Worm (Caenorhabditis elegans) whole organism, L4 larva: ENCODE measurements around the gene F19B2.6.
A peak's percentile ranks its signal among the peaks of the same experiment; 100 is the strongest.

Experiments used
- F44E2.7 ChIP-seq: fragments of 200-800 bp; sonication (Bioruptor generic); IDR thresholded peaks from 2 replicates; pipeline ENCODE4 v2.1.2; 2022; ENCODE audit warnings: missing genetic modification characterization, missing compliant biosample characterization
- F49E8.2 ChIP-seq: sonication (generic microtip); optimal IDR thresholded peaks from 2 replicates; lab custom pipeline; 2016; ENCODE audit warnings: missing compliant biosample characterization, mild to moderate bottlenecking, missing genetic modification characterization, borderline replicate concordance
- T20F7.1 ChIP-seq: fragments of 200-800 bp; sonication (Bioruptor generic); optimal IDR thresholded peaks from 2 replicates; lab custom pipeline; 2018; ENCODE audit warnings: mild to moderate bottlenecking, missing genetic modification characterization, missing compliant biosample characterization
- aha-1 ChIP-seq: fragments of 150-350 bp; peaks from one replicate; lab custom pipeline; 2014; ENCODE audit warnings: missing biosample characterization, missing genetic modification characterization
- ceh-20 ChIP-seq: fragments of 200-800 bp; sonication (Bioruptor generic); IDR thresholded peaks from 2 replicates; pipeline ENCODE4 v1.3.6; 2022; ENCODE audit warnings: missing genetic modification reagents, missing genetic modification characterization, missing compliant biosample characterization
- ceh-32 ChIP-seq: sonication (generic microtip); optimal IDR thresholded peaks from 2 replicates; lab custom pipeline; 2016; ENCODE audit warnings: mild to moderate bottlenecking, missing genetic modification characterization, missing compliant biosample characterization; ENCODE audit not compliant: poor library complexity
- ces-1 ChIP-seq: fragments of 150-350 bp; sonication (generic microtip); optimal IDR thresholded peaks from 4 replicates; lab custom pipeline; 2014; ENCODE audit warnings: missing biosample characterization, missing genetic modification reagents, missing genetic modification characterization
- daf-12 ChIP-seq: fragments of 150-350 bp; optimal IDR thresholded peaks from 2 replicates; lab custom pipeline; 2014; ENCODE audit warnings: missing biosample characterization, missing genetic modification reagents, missing genetic modification characterization
- daf-19 ChIP-seq: fragments of 200-800 bp; sonication (Bioruptor generic); conservative IDR thresholded peaks from 2 replicates; pipeline ENCODE4 v1.3.6; 2022; ENCODE audit warnings: missing genetic modification characterization, missing compliant biosample characterization
- dmd-6 ChIP-seq: fragments of 200-800 bp; sonication (Bioruptor generic); IDR thresholded peaks from 2 replicates; pipeline ENCODE4 v1.3.6; 2022; ENCODE audit warnings: missing genetic modification reagents, missing genetic modification characterization, missing compliant biosample characterization
- dpl-1 ChIP-seq: fragments of 150-350 bp; optimal IDR thresholded peaks from 2 replicates; lab custom pipeline; 2014; ENCODE audit warnings: missing biosample characterization, missing genetic modification reagents, missing genetic modification characterization
- egl-43 ChIP-seq: fragments of 200-800 bp; sonication (Bioruptor generic); IDR thresholded peaks from 2 replicates; pipeline ENCODE4 v1.3.6; 2022; ENCODE audit warnings: missing genetic modification reagents, missing genetic modification characterization, missing compliant biosample characterization
- fkh-10 ChIP-seq: fragments of 150-350 bp; optimal IDR thresholded peaks from 2 replicates; lab custom pipeline; 2014; ENCODE audit warnings: missing biosample characterization, missing genetic modification reagents, missing genetic modification characterization
- gei-8 ChIP-seq: fragments of 200-800 bp; sonication (Bioruptor generic); optimal IDR thresholded peaks from 2 replicates; lab custom pipeline; 2018; ENCODE audit warnings: mild to moderate bottlenecking, missing genetic modification characterization, missing compliant biosample characterization
- jun-1 ChIP-seq: fragments of 150-350 bp; optimal IDR thresholded peaks from 2 replicates; lab custom pipeline; 2014; ENCODE audit warnings: missing biosample characterization, missing genetic modification reagents, missing genetic modification characterization
- lin-1 ChIP-seq: fragments of 200-800 bp; sonication (Bioruptor generic); IDR thresholded peaks from 2 replicates; pipeline ENCODE4 v1.3.6; 2022; ENCODE audit warnings: missing genetic modification reagents, missing genetic modification characterization, missing compliant biosample characterization
- lin-29 ChIP-seq: fragments of 200-800 bp; sonication (Bioruptor generic); IDR thresholded peaks from 2 replicates; pipeline ENCODE4 v1.3.6; 2022; ENCODE audit warnings: missing genetic modification reagents, missing genetic modification characterization, missing compliant biosample characterization
- lir-3 ChIP-seq: sonication (generic microtip); optimal IDR thresholded peaks from 2 replicates; lab custom pipeline; 2016; ENCODE audit warnings: mild to moderate bottlenecking, missing genetic modification characterization, missing compliant biosample characterization
- mxl-2 ChIP-seq: fragments of 200-800 bp; sonication (Bioruptor generic); conservative IDR thresholded peaks from 2 replicates; pipeline ENCODE4 v1.3.6; 2022; ENCODE audit warnings: missing genetic modification reagents, missing genetic modification characterization, missing compliant biosample characterization
- nhr-111 ChIP-seq: fragments of 200-800 bp; sonication (Bioruptor generic); optimal IDR thresholded peaks from 2 replicates; lab custom pipeline; 2018; ENCODE audit warnings: mild to moderate bottlenecking, missing genetic modification characterization, missing compliant biosample characterization
- nhr-237 ChIP-seq: sonication (generic microtip); optimal IDR thresholded peaks from 2 replicates; lab custom pipeline; 2017; ENCODE audit warnings: missing biosample characterization, missing genetic modification characterization
- nhr-6 ChIP-seq: fragments of 150-350 bp; optimal IDR thresholded peaks from 2 replicates; lab custom pipeline; 2014; ENCODE audit warnings: missing biosample characterization, missing genetic modification characterization
- php-3 ChIP-seq: fragments of 200-800 bp; sonication (Bioruptor generic); IDR thresholded peaks from 2 replicates; pipeline ENCODE4 v1.3.6; 2022; ENCODE audit warnings: missing genetic modification reagents, missing genetic modification characterization, missing compliant biosample characterization
- rbr-2 ChIP-seq: sonication (generic microtip); optimal IDR thresholded peaks from 2 replicates; lab custom pipeline; 2016; ENCODE audit warnings: missing genotype, missing genetic modification characterization, missing compliant biosample characterization
- set-16 ChIP-seq: fragments of 200-800 bp; sonication (Bioruptor generic); IDR thresholded peaks from 2 replicates; pipeline ENCODE4 v1.3.6; 2022; ENCODE audit warnings: missing genetic modification reagents, missing genetic modification characterization, missing compliant biosample characterization
- vab-7 ChIP-seq: fragments of 200-800 bp; sonication (Bioruptor generic); IDR thresholded peaks from 2 replicates; pipeline ENCODE4 v1.3.6; 2022; ENCODE audit warnings: missing genetic modification reagents, missing genetic modification characterization, missing compliant biosample characterization
- zag-1 ChIP-seq: fragments of 150-350 bp; optimal IDR thresholded peaks from 2 replicates; lab custom pipeline; 2014; ENCODE audit warnings: missing biosample characterization, missing genetic modification characterization
- zip-2 ChIP-seq: fragments of 150-350 bp; optimal IDR thresholded peaks from 2 replicates; lab custom pipeline; 2014; ENCODE audit warnings: missing biosample characterization, missing genetic modification characterization

Gene F19B2.6

DNA sequence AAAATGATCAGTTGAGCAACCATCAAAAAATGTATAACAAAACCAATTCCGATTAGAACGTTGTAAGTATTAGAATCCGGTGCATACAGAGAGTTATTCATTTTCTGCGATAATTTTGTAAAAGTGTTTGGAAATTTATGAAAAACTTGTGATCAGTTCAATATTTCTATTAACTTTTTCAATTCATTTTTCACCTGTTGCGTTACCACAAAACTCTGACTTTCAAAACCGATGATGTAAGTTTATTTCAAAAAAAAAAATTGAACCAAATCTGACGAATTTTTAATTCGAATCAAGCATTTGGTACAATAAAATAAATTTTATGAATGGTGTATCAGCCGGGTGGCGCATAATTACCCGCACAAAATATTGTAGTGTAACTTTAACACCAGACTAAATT, 28.3 kb downstream of the F19B2.6 start, which contains the start of gene srz-16:
TSS of gene srz-16 (minus strand) at position 101 of the 400 bp plus-strand sequence.
- no peak for TF ChIP-seq dpl-1 (GFP tag; lab: Kevin White, UChicago)
- no peak for TF ChIP-seq lin-1 (GFP tag; lab: Robert Waterston, UW)
- TF ChIP-seq mxl-2 (GFP tag; lab: Robert Waterston, UW), result no peak
- TF ChIP-seq egl-43 (GFP tag; lab: Robert Waterston, UW), result no peak
- TF ChIP-seq dmd-6 (GFP tag; lab: Robert Waterston, UW), result no peak
- TF ChIP-seq zip-2 (tag; lab: Kevin White, UChicago), result no peak

DNA sequence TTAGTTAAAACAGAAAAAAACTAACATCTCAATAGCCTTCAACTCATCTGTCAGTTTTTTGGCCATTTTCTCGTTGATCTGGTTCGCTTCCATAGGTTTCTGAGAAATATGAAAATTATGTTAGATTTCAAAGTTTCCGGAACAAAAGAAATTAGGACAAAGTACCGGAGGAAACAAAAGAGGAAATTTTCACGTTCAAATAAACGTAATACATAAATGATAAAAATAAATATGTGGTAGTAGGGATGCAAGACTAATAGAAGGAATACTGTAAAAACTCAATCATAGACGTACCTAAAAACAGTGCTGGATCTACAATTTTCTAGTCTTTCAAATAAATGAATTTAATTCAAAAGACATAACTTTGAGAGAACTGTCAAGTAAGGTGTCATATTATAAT, 30.5 kb downstream of the F19B2.6 start, which contains the start of gene fbxa-116:
TSS of gene fbxa-116 (minus strand) at position 101 of the 400 bp plus-strand sequence.
- no peak for TF ChIP-seq ceh-32 (tag; lab: Kevin White, UChicago)
- no peak for TF ChIP-seq F49E8.2 (tag; lab: Kevin White, UChicago)
- TF ChIP-seq rbr-2 (tag; lab: Kevin White, UChicago), result no peak
- no peak for TF ChIP-seq zag-1 (tag; lab: Kevin White, UChicago)
- TF ChIP-seq ceh-20 (GFP tag; lab: Robert Waterston, UW), result no peak
- TF ChIP-seq aha-1 (tag; lab: Kevin White, UChicago), result peak; percentile 36
- no peak for TF ChIP-seq ces-1 (GFP tag; lab: Kevin White, UChicago)

ce11 chrV:20192102-20192880, 34.0 kb downstream of the F19B2.6 start, which contains the start of the genes fbxa-115 and Y113G7B.27:
TSS of gene fbxa-115 (minus strand) at chrV:20192152.
TSS of gene Y113G7B.27 (plus strand) at chrV:20192830.
- TF ChIP-seq vab-7 (GFP tag; lab: Robert Waterston, UW), result no peak
- no peak for TF ChIP-seq rbr-2 (tag; lab: Kevin White, UChicago)
- no peak for TF ChIP-seq daf-12 (tag; lab: Kevin White, UChicago)
- no peak for TF ChIP-seq T20F7.1 (GFP tag; lab: Kevin White, UChicago)
- no peak for TF ChIP-seq F44E2.7 (GFP tag; lab: Robert Waterston, UW)
- no peak for TF ChIP-seq jun-1 (tag; lab: Kevin White, UChicago)
- TF ChIP-seq daf-19 (GFP tag; lab: Robert Waterston, UW), result no peak
- no peak for TF ChIP-seq nhr-111 (GFP tag; lab: Kevin White, UChicago)

DNA sequence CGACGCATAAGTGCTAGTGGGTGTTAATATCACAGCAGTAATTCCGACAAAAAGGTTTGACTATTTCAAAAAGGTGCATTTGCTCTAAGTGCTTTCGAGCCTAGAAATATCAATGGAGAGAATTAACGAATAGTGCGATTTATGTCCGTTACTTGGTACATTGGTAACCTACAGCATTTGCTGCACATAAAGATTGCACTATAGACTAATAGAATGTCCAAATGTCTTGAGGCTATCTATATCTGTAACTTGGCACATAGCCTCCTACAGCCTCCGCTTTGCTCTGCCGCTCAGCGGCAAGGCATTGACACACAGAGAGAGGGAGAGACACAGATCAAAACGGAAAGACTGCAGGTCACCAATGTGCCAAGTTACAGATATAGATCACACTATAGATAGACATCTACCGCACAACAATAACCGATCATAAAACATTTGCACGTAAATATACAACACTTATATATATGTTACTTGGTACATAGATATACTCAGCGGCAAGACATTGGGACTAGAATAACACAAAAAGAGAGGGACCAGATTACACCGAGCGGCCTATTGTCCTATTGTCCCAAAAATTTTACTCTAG, 37.2 kb downstream of the F19B2.6 start, which contains the start of the genes srh-217 and Y113G7B.28:
TSS of gene srh-217 (minus strand) at position 101 of the 586 bp plus-strand sequence.
TSS of gene Y113G7B.28 (plus strand) at position 536 of the 586 bp plus-strand sequence.
- TF ChIP-seq dpl-1 (GFP tag; lab: Kevin White, UChicago) (no peak), php-3 (GFP tag; lab: Robert Waterston, UW) (no peak), nhr-237 (tag; lab: Kevin White, UChicago) (no peak), lir-3 (tag; lab: Kevin White, UChicago) (no peak), mxl-2 (GFP tag; lab: Robert Waterston, UW) (no peak), gei-8 (GFP tag; lab: Kevin White, UChicago) (no peak), set-16 (GFP tag; lab: Robert Waterston, UW) (no peak)

DNA sequence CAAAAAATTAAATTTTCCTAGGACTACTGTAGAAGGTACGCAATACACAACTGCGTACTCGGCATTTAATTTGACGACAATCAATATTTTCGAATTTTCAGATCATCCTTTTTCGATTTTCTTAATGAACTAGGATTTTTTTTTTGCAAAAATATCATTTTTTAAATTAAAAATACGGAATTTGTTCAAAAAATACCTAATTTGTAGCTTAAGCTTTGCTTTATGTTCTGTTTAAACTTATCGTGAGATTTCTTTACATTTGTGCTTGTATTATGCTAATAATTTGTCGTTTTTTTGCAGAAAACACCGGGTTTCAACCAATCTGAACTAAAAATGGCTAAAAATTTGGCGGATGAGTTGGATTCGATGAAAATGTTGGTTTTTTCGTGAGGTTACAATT, 38.3 kb downstream of the F19B2.6 start, which contains the start of gene ftr-1:
TSS of gene ftr-1 (plus strand) at position 301 of the 400 bp plus-strand sequence.
- TF ChIP-seq fkh-10 (GFP tag; lab: Kevin White, UChicago), result no peak
- TF ChIP-seq lin-29 (GFP tag; lab: Robert Waterston, UW), result no peak
- no peak for TF ChIP-seq nhr-6 (tag; lab: Kevin White, UChicago)
- TF ChIP-seq ceh-32 (tag; lab: Kevin White, UChicago), result no peak
